Fruit fly (Drosophila melanogaster) whole organism, embryonic: ENCODE measurements around the gene CG8379.
A peak's percentile ranks its signal among the peaks of the same experiment; 100 is the strongest.

Source experiments
- Bgb ChIP-seq: fragments of 200-800 bp; sonication (Bioruptor generic); IDR thresholded peaks from 2 replicates; pipeline ENCODE4 v1.3.6; 2022; ENCODE audit warnings: missing biosample characterization, missing genetic modification characterization; ENCODE audit not compliant: partially characterized antibody
- CG11723 ChIP-seq: fragments of 200-800 bp; sonication (Bioruptor generic); optimal IDR thresholded peaks from 2 replicates; lab custom pipeline; 2017; ENCODE audit warnings: missing biosample characterization, mild to moderate bottlenecking, missing genetic modification characterization
- CG15601 ChIP-seq: fragments of 200-800 bp; sonication (Bioruptor generic); optimal IDR thresholded peaks from 3 replicates; lab custom pipeline; 2019; ENCODE audit warnings: missing biosample characterization, mild to moderate bottlenecking, missing genetic modification characterization, moderate library complexity
- CG15696 ChIP-seq: fragments of 200-800 bp; sonication (Bioruptor generic); optimal IDR thresholded peaks from 2 replicates; lab custom pipeline; 2019; ENCODE audit warnings: missing biosample characterization, mild to moderate bottlenecking, missing genetic modification characterization, moderate library complexity
- CG16813 ChIP-seq: fragments of 200-800 bp; sonication (Bioruptor generic); IDR thresholded peaks from 3 replicates; pipeline ENCODE4 v1.3.6; 2022; ENCODE audit warnings: missing biosample characterization, missing genetic modification characterization; ENCODE audit not compliant: partially characterized antibody
- CG18262 ChIP-seq: fragments of 200-800 bp; optimal IDR thresholded peaks from 3 replicates; lab custom pipeline; 2019; ENCODE audit warnings: missing biosample characterization, mild to moderate bottlenecking, missing genetic modification characterization, moderate library complexity
- CG18599 ChIP-seq: fragments of 200-800 bp; sonication (Bioruptor generic); optimal IDR thresholded peaks from 3 replicates; lab custom pipeline; 2017; ENCODE audit warnings: missing biosample characterization, missing genetic modification characterization, mild to moderate bottlenecking, moderate library complexity, missing genetic modification reagents
- CG2129 ChIP-seq: fragments of 200-800 bp; sonication (Bioruptor generic); IDR thresholded peaks from 2 replicates; pipeline ENCODE4 v1.3.6; 2022; ENCODE audit warnings: missing biosample characterization, missing genetic modification characterization; ENCODE audit not compliant: partially characterized antibody
- CG2202 ChIP-seq: fragments of 200-800 bp; sonication (Bioruptor generic); optimal IDR thresholded peaks from 2 replicates; lab custom pipeline; 2018; ENCODE audit warnings: missing biosample characterization, mild to moderate bottlenecking, missing genetic modification characterization
- CG31365 ChIP-seq: fragments of 200-800 bp; sonication (Bioruptor generic); optimal IDR thresholded peaks from 2 replicates; lab custom pipeline; 2018; ENCODE audit warnings: missing biosample characterization, mild to moderate bottlenecking, missing genetic modification characterization
- CG3847 ChIP-seq: fragments of 200-800 bp; sonication (Bioruptor generic); IDR thresholded peaks from 2 replicates; pipeline ENCODE4 v1.3.6; 2022; ENCODE audit warnings: missing biosample characterization, missing genetic modification characterization
- CG43689 ChIP-seq: fragments of 200-800 bp; sonication (Bioruptor generic); IDR thresholded peaks from 2 replicates; pipeline ENCODE4 v1.3.6; 2022; ENCODE audit warnings: missing biosample characterization, missing genetic modification characterization
- CG4820 ChIP-seq: fragments of 200-800 bp; sonication (Bioruptor generic); optimal IDR thresholded peaks from 3 replicates; lab custom pipeline; 2016; ENCODE audit warnings: missing biosample characterization, missing genetic modification characterization
- CG6765 ChIP-seq: fragments of 200-800 bp; sonication (Bioruptor generic); optimal IDR thresholded peaks from 3 replicates; lab custom pipeline; 2017; ENCODE audit warnings: missing biosample characterization, mild to moderate bottlenecking, missing genetic modification characterization
- CG6791 ChIP-seq: fragments of 200-800 bp; sonication (Bioruptor generic); IDR thresholded peaks from 3 replicates; pipeline ENCODE4 v1.3.6; 2022; ENCODE audit warnings: missing biosample characterization, missing genetic modification characterization; ENCODE audit not compliant: partially characterized antibody
- CG7786 ChIP-seq: fragments of 200-800 bp; sonication (Bioruptor generic); optimal IDR thresholded peaks from 2 replicates; lab custom pipeline; 2016; ENCODE audit warnings: missing biosample characterization, missing genetic modification characterization
- CG7839 ChIP-seq: fragments of 200-800 bp; sonication (Bioruptor generic); optimal IDR thresholded peaks from 3 replicates; lab custom pipeline; 2018; ENCODE audit warnings: missing biosample characterization, mild to moderate bottlenecking, missing genetic modification characterization, moderate library complexity
- CG7987 ChIP-seq: fragments of 200-800 bp; sonication (Bioruptor generic); optimal IDR thresholded peaks from 2 replicates; lab custom pipeline; 2018; ENCODE audit warnings: missing biosample characterization, mild to moderate bottlenecking, missing genetic modification characterization, moderate library complexity
- CG8281 ChIP-seq: fragments of 200-800 bp; sonication (Bioruptor generic); optimal IDR thresholded peaks from 2 replicates; lab custom pipeline; 2018; ENCODE audit warnings: missing biosample characterization, mild to moderate bottlenecking, missing genetic modification characterization, moderate library complexity
- CG8765 ChIP-seq: fragments of 200-800 bp; sonication (Bioruptor generic); IDR thresholded peaks from 2 replicates; pipeline ENCODE4 v1.3.6; 2022; ENCODE audit warnings: missing biosample characterization, missing genetic modification characterization
- CkIIα-i1 ChIP-seq: fragments of 200-800 bp; sonication (Bioruptor generic); IDR thresholded peaks from 2 replicates; pipeline ENCODE4 v1.3.6; 2022; ENCODE audit warnings: missing biosample characterization, missing genetic modification characterization
- Dad ChIP-seq: fragments of 200-800 bp; sonication (Bioruptor generic); optimal IDR thresholded peaks from 3 replicates; lab custom pipeline; 2016; ENCODE audit warnings: missing biosample characterization, missing genetic modification characterization
- Dip2 ChIP-seq: fragments of 200-800 bp; sonication (Bioruptor generic); IDR thresholded peaks from 2 replicates; pipeline ENCODE4 v1.3.6; 2022; ENCODE audit warnings: missing biosample characterization, missing genetic modification characterization
- E2f2 ChIP-seq: fragments of 200-800 bp; sonication (Bioruptor generic); IDR thresholded peaks from 2 replicates; pipeline ENCODE4 v1.3.6; 2022; ENCODE audit warnings: missing biosample characterization, missing genetic modification characterization
- Hey ChIP-seq: fragments of 200-800 bp; sonication (Bioruptor generic); optimal IDR thresholded peaks from 3 replicates; lab custom pipeline; 2018; ENCODE audit warnings: missing biosample characterization, mild to moderate bottlenecking, missing genetic modification characterization
- HmgZ ChIP-seq: fragments of 200-800 bp; sonication (Bioruptor generic); optimal IDR thresholded peaks from 2 replicates; lab custom pipeline; 2018; ENCODE audit warnings: missing biosample characterization, mild to moderate bottlenecking, missing genetic modification characterization
- Hr78 ChIP-seq, 2 experiments: fragments of 200-800 bp in 1 of 2; fragments of >200 bp in 1 of 2; sonication (Bioruptor generic) in 1 of 2; optimal IDR thresholded peaks; 2 replicates each; lab custom pipeline; 2017 to 2019; ENCODE audit warnings: missing biosample characterization in 2 of 2, missing genetic modification characterization in 2 of 2, mild to moderate bottlenecking in 1 of 2, moderate library complexity in 1 of 2
- Lpt ChIP-seq: fragments of >200 bp; optimal IDR thresholded peaks from 2 replicates; lab custom pipeline; 2018; ENCODE audit warnings: missing biosample characterization, missing genetic modification characterization
- Myb ChIP-seq: fragments of 200-800 bp; sonication (Bioruptor generic); optimal IDR thresholded peaks from 2 replicates; lab custom pipeline; 2016; ENCODE audit warnings: missing biosample characterization, missing genetic modification characterization
- Pdp1 ChIP-seq, 2 experiments: fragments of 200-800 bp; sonication (Bioruptor generic); optimal IDR thresholded peaks; 3 replicates each; lab custom pipeline; 2016; ENCODE audit warnings: missing biosample characterization in 2 of 2, missing genetic modification characterization in 2 of 2, mild to moderate bottlenecking in 1 of 2, moderate library complexity in 1 of 2
- Ptx1 ChIP-seq: fragments of 200-800 bp; sonication (Bioruptor generic); IDR thresholded peaks from 2 replicates; pipeline ENCODE4 v1.3.6; 2022; ENCODE audit warnings: missing biosample characterization, missing genetic modification characterization
- Ravus ChIP-seq: fragments of 200-800 bp; sonication (Bioruptor generic); IDR thresholded peaks from 2 replicates; pipeline ENCODE4 v1.3.6; 2022; ENCODE audit warnings: missing biosample characterization, missing genetic modification characterization
- Tbp ChIP-seq: fragments of >200 bp; optimal IDR thresholded peaks from 2 replicates; lab custom pipeline; 2018; ENCODE audit warnings: missing biosample characterization, missing genetic modification characterization
- bbx ChIP-seq: fragments of 200-800 bp; sonication (Bioruptor generic); IDR thresholded peaks from 2 replicates; pipeline ENCODE4 v1.3.6; 2022; ENCODE audit warnings: missing biosample characterization, missing genetic modification characterization; ENCODE audit not compliant: partially characterized antibody
- btn ChIP-seq: fragments of 200-800 bp; sonication (Bioruptor generic); optimal IDR thresholded peaks from 2 replicates; lab custom pipeline; 2016; ENCODE audit warnings: missing biosample characterization, missing genetic modification characterization
- chinmo ChIP-seq: fragments of 200-800 bp; sonication (Bioruptor generic); IDR thresholded peaks from 4 replicates; pipeline ENCODE4 v1.3.6; 2022; ENCODE audit warnings: missing biosample characterization, missing genetic modification characterization; ENCODE audit not compliant: partially characterized antibody
- crol ChIP-seq: fragments of 200-800 bp; sonication (Bioruptor generic); IDR thresholded peaks from 2 replicates; pipeline ENCODE4 v1.3.6; 2022; ENCODE audit warnings: missing biosample characterization, missing genetic modification characterization
- dati ChIP-seq: fragments of 200-800 bp; sonication (Bioruptor generic); IDR thresholded peaks from 2 replicates; pipeline ENCODE4 v1.3.6; 2022; ENCODE audit warnings: missing biosample characterization, missing genetic modification characterization
- dmrt11E ChIP-seq: fragments of 200-800 bp; sonication (Bioruptor generic); optimal IDR thresholded peaks from 3 replicates; lab custom pipeline; 2018; ENCODE audit warnings: missing biosample characterization, mild to moderate bottlenecking, missing genetic modification characterization, moderate library complexity
- eyg ChIP-seq: fragments of 200-800 bp; sonication (Bioruptor generic); optimal IDR thresholded peaks from 3 replicates; lab custom pipeline; 2016; ENCODE audit warnings: missing biosample characterization, missing genetic modification characterization
- ftz-f1 ChIP-seq: fragments of 200-800 bp; sonication (Bioruptor generic); optimal IDR thresholded peaks from 2 replicates; lab custom pipeline; 2016; ENCODE audit warnings: missing biosample characterization, missing genetic modification characterization
- her ChIP-seq: fragments of 200-800 bp; sonication (Bioruptor generic); optimal IDR thresholded peaks from 2 replicates; lab custom pipeline; 2016; ENCODE audit warnings: missing biosample characterization, missing genetic modification characterization
- lov ChIP-seq, 2 experiments: fragments of 200-800 bp in 1 of 2; fragments of >200 bp in 1 of 2; sonication (Bioruptor generic) in 1 of 2; IDR thresholded peaks in 1 of 2; optimal IDR thresholded peaks in 1 of 2; 2 replicates in 1 of 2; 3 replicates in 1 of 2; pipeline versions ENCODE4 v1.3.6 to Lab custom; 2017 to 2022; ENCODE audit warnings: missing biosample characterization in 1 of 2, missing genetic modification characterization in 1 of 2
- pnt ChIP-seq: fragments of 200-800 bp; sonication (Bioruptor generic); optimal IDR thresholded peaks from 3 replicates; lab custom pipeline; 2016; ENCODE audit warnings: missing biosample characterization, missing genetic modification characterization
- rib ChIP-seq: fragments of 200-800 bp; sonication (Bioruptor generic); IDR thresholded peaks from 2 replicates; pipeline ENCODE4 v1.3.6; 2022; ENCODE audit warnings: missing biosample characterization, missing genetic modification characterization
- sc ChIP-seq, 3 experiments: fragments of >200 bp in 2 of 3; fragments of 200-800 bp in 1 of 3; sonication (Bioruptor generic) in 1 of 3; optimal IDR thresholded peaks; 2 replicates in 2 of 3; 3 replicates in 1 of 3; lab custom pipeline; 2017; ENCODE audit warnings: mild to moderate bottlenecking in 1 of 3, missing biosample characterization in 1 of 3, missing genetic modification characterization in 1 of 3, missing genetic modification reagents in 1 of 3
- ssp ChIP-seq: fragments of 200-800 bp; sonication (Bioruptor generic); IDR thresholded peaks from 2 replicates; pipeline ENCODE4 v1.3.6; 2022; ENCODE audit warnings: missing biosample characterization, missing genetic modification characterization
- twi ChIP-seq: fragments of 200-800 bp; optimal IDR thresholded peaks from 2 replicates; lab custom pipeline; 2019; ENCODE audit warnings: missing biosample characterization, mild to moderate bottlenecking, missing genetic modification characterization, moderate library complexity

Gene CG8379

dm6 chr3R:8779823-8780222, 44.4 kb upstream of the CG8379 start, which contains the start of gene CG33191:
CG33191 (minus strand) TSS chr3R:8779923.
- TF ChIP-seq btn (GFP tag; lab: Kevin White, UChicago) = no peak
- no peak for TF ChIP-seq CG2202 (tag; lab: Kevin White, UChicago)
- TF ChIP-seq crol (GFP tag; lab: Robert Waterston, UW) = no peak
- TF ChIP-seq dati = no peak
- no peak for TF ChIP-seq pnt
- TF ChIP-seq, all 482 proteins: peak for 0

dm6 chr3R:8780689-8781088, 43.5 kb upstream of the CG8379 start, which contains the start of gene CG33189:
CG33189 (minus strand) TSS chr3R:8780789.
- TF ChIP-seq lov (optimal IDR thresholded peaks at IDR 0.05; lab: Kevin White, UChicago) (no peak), lov (GFP tag; IDR thresholded peaks at IDR 0.05; lab: Robert Waterston, UW) (no peak), chinmo (GFP tag; lab: Robert Waterston, UW) (no peak), CkIIα-i1 (GFP tag; lab: Robert Waterston, UW) (no peak), CG2129 (no peak), CG31365 (no peak), twi (tag; lab: Kevin White, UChicago) (no peak), Hey (tag; lab: Kevin White, UChicago) (no peak), CG11723 (no peak), CG7786 (no peak), CG15601 (no peak), ssp (GFP tag; lab: Robert Waterston, UW) (no peak), Pdp1 (GFP tag; optimal IDR thresholded peaks at IDR 0.05; lab: Kevin White, UChicago) (no peak), CG7987 (no peak), Dip2 (GFP tag; lab: Robert Waterston, UW) (no peak), CG7839 (tag; lab: Kevin White, UChicago) (no peak), rib (GFP tag; lab: Robert Waterston, UW) (no peak)

dm6 chr3R:8784788-8785187, 39.4 kb upstream of the CG8379 start:
- TF ChIP-seq eyg (GFP tag; lab: Kevin White, UChicago) (no peak), CG15696 (tag; lab: Kevin White, UChicago) (no peak), HmgZ (no peak), Dad (GFP tag; lab: Kevin White, UChicago) (peak; percentile 23), Myb (no peak), CG3847 (GFP tag; lab: Robert Waterston, UW) (peak; percentile 39; the same call in 1 of the 2 replicates), CG16813 (GFP tag; lab: Robert Waterston, UW) (no peak), CG6791 (GFP tag; lab: Robert Waterston, UW) (no peak), CG18262 (no peak), CG43689 (GFP tag; lab: Robert Waterston, UW) (0 out of 2 replicates have a peak, but pooled peaks have one; percentile 36), CG8765 (GFP tag; lab: Robert Waterston, UW) (no peak), Ravus (GFP tag; lab: Robert Waterston, UW) (0 out of 2 replicates have a peak, but pooled peaks have one; percentile 2), dmrt11E (tag; lab: Kevin White, UChicago) (no peak), Ptx1 (GFP tag; lab: Robert Waterston, UW) (peak; percentile 68), CG6765 (no peak), Lpt (GFP tag; lab: Kevin White, UChicago) (no peak), Tbp (no peak), E2f2 (GFP tag; lab: Robert Waterston, UW) (peak; percentile 31; the same call in 1 of the 2 replicates), ftz-f1 (GFP tag; lab: Kevin White, UChicago) (no peak), sc (optimal IDR thresholded peaks at IDR 0.05; lab: Kevin White, UChicago) (no peak), sc (GFP tag; optimal IDR thresholded peaks at IDR 0.05; lab: Kevin White, UChicago) (no peak), Hr78 (GFP tag; optimal IDR thresholded peaks at IDR 0.05; lab: Kevin White, UChicago) (no peak), dati (no peak), bbx (no peak), CG18599 (GFP tag; lab: Kevin White, UChicago) (peak; percentile 57), CG4820 (GFP tag; lab: Kevin White, UChicago) (no peak), her (GFP tag; lab: Kevin White, UChicago) (no peak), CG8281 (tag; lab: Kevin White, UChicago) (no peak), Bgb (GFP tag; lab: Robert Waterston, UW) (no peak)
